Fruit fly (Drosophila melanogaster) whole organism, adult: Measurements from ENCODE around the gene Swt1.

Experiments
- CG14711 ChIP-seq: fragments of 200-800 bp; sonication (Bioruptor generic); optimal IDR thresholded peaks from 2 replicates; lab custom pipeline; 2018; ENCODE audit warnings: missing biosample characterization, mild to moderate bottlenecking, missing genetic modification characterization, moderate library complexity
- Crg-1 ChIP-seq: fragments of 200-800 bp; sonication (Bioruptor generic); optimal IDR thresholded peaks from 2 replicates; lab custom pipeline; 2016; ENCODE audit warnings: missing biosample characterization, missing genetic modification characterization
- bab1 ChIP-seq: fragments of 200-800 bp; sonication (Bioruptor generic); optimal IDR thresholded peaks from 3 replicates; lab custom pipeline; 2019; ENCODE audit warnings: missing biosample characterization, mild to moderate bottlenecking, missing genetic modification characterization, moderate library complexity
- cic ChIP-seq: fragments of 200-800 bp; sonication (Bioruptor generic); optimal IDR thresholded peaks from 2 replicates; lab custom pipeline; 2017; ENCODE audit warnings: missing biosample characterization, mild to moderate bottlenecking, missing genetic modification characterization, moderate library complexity

dm6 chrX:18101778-18102177 lies 11.5 kb upstream of the Swt1 start, which contains the start of gene Taf8:
- TF ChIP-seq Crg-1 (GFP tag; lab: Kevin White, UChicago) (no peak), cic (GFP tag; lab: Kevin White, UChicago) (no peak), bab1 (GFP tag; lab: Kevin White, UChicago) (no peak), CG14711 (no peak)
